Worm (Caenorhabditis elegans): Measurements from ENCODE around the gene T28A11.22.

DNA sequence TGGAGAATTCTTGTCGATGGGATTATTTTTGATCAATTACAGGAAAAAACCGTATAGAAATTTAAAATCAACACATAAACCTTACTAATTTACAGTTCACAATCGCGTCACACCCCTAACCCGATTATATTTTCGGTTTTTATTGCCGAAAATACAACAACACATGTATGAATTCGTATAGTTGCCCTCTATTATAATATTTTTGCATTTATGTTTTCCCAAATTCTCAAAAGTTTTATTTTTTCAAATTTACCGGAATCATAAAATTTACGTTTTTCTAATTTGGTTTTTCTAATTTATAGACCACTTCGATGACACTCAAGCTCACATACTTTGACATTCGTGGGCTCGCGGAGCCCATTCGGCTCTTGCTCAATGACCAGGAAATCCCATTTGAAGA is 14.4 kb upstream of the T28A11.22 start, which contains the start of gene gst-23:
- TF ChIP-seq W03F9.2 (tag; optimal IDR thresholded peaks at IDR 0.05) (no peak), him-1 (tag; optimal IDR thresholded peaks at IDR 0.05) (no peak)

Data from whole organism, L4/young adult.